Fruit fly (Drosophila melanogaster) whole organism, embryonic: Measurements from ENCODE around the gene CG7272.

Source experiments
- ATbp ChIP-seq: fragments of 200-800 bp; sonication (Bioruptor generic); optimal IDR thresholded peaks from 2 replicates; lab custom pipeline; 2017; ENCODE audit warnings: missing biosample characterization, mild to moderate bottlenecking, missing genetic modification characterization, missing genetic modification reagents
- Bdp1 ChIP-seq: fragments of 200-800 bp; sonication (Bioruptor generic); optimal IDR thresholded peaks from 3 replicates; lab custom pipeline; 2016; ENCODE audit warnings: missing biosample characterization, missing genetic modification characterization
- CG10274 ChIP-seq: fragments of 200-800 bp; sonication (Bioruptor generic); optimal IDR thresholded peaks from 3 replicates; lab custom pipeline; 2017; ENCODE audit warnings: missing biosample characterization, mild to moderate bottlenecking, missing genetic modification characterization
- CG10431 ChIP-seq: fragments of 200-800 bp; sonication (Bioruptor generic); optimal IDR thresholded peaks from 3 replicates; lab custom pipeline; 2018; ENCODE audit warnings: missing biosample characterization, mild to moderate bottlenecking, missing genetic modification characterization
- CG10543 ChIP-seq: fragments of 200-800 bp; sonication (Bioruptor generic); optimal IDR thresholded peaks from 3 replicates; lab custom pipeline; 2017; ENCODE audit warnings: missing biosample characterization, mild to moderate bottlenecking, missing genetic modification characterization, moderate library complexity
- CG11504 ChIP-seq: fragments of 200-800 bp; sonication (Bioruptor generic); optimal IDR thresholded peaks from 3 replicates; lab custom pipeline; 2019; ENCODE audit warnings: missing biosample characterization, mild to moderate bottlenecking, missing genetic modification characterization, moderate library complexity
- CG11696 ChIP-seq: fragments of 200-800 bp; sonication (Bioruptor generic); IDR thresholded peaks from 2 replicates; pipeline ENCODE4 v1.3.6; 2022; ENCODE audit warnings: missing biosample characterization, missing genetic modification characterization
- CG12299 ChIP-seq: fragments of 200-800 bp; sonication (Bioruptor generic); optimal IDR thresholded peaks from 2 replicates; lab custom pipeline; 2018; ENCODE audit warnings: missing biosample characterization, mild to moderate bottlenecking, missing genetic modification characterization
- CG12659 ChIP-seq: fragments of 200-800 bp; sonication (Bioruptor generic); optimal IDR thresholded peaks from 3 replicates; lab custom pipeline; 2017; ENCODE audit warnings: mild to moderate bottlenecking, missing biosample characterization, missing genetic modification reagents, missing genetic modification characterization
- CG12769 ChIP-seq: fragments of 200-800 bp; sonication (Bioruptor generic); optimal IDR thresholded peaks from 2 replicates; lab custom pipeline; 2019; ENCODE audit warnings: missing biosample characterization, mild to moderate bottlenecking, missing genetic modification characterization, moderate library complexity
- CG13287 ChIP-seq: fragments of 200-800 bp; sonication (Bioruptor generic); IDR thresholded peaks from 2 replicates; pipeline ENCODE4 v1.3.6; 2022; ENCODE audit warnings: missing biosample characterization, missing genetic modification characterization; ENCODE audit not compliant: partially characterized antibody
- CG14860 ChIP-seq: fragments of 200-800 bp; sonication (Bioruptor generic); IDR thresholded peaks from 3 replicates; pipeline ENCODE4 v1.3.6; 2022; ENCODE audit warnings: missing biosample characterization, missing genetic modification characterization; ENCODE audit not compliant: partially characterized antibody
- CG1529 ChIP-seq: fragments of 200-800 bp; sonication (Bioruptor generic); optimal IDR thresholded peaks from 3 replicates; lab custom pipeline; 2018; ENCODE audit warnings: missing biosample characterization, missing genetic modification characterization
- CG1832 ChIP-seq: fragments of 200-800 bp; sonication (Bioruptor generic); optimal IDR thresholded peaks from 2 replicates; lab custom pipeline; 2017; ENCODE audit warnings: missing biosample characterization, mild to moderate bottlenecking, missing genetic modification characterization, inconsistent platforms
- CG18476 ChIP-seq: fragments of 200-800 bp; sonication (Bioruptor generic); optimal IDR thresholded peaks from 2 replicates; lab custom pipeline; 2016; ENCODE audit warnings: missing biosample characterization, mild to moderate bottlenecking, missing genetic modification characterization
- CG2875 ChIP-seq: fragments of 200-800 bp; sonication (Bioruptor generic); optimal IDR thresholded peaks from 2 replicates; lab custom pipeline; 2017; ENCODE audit warnings: missing biosample characterization, mild to moderate bottlenecking, missing genetic modification characterization, missing genetic modification reagents
- CG3281 ChIP-seq: fragments of 200-800 bp; sonication (Bioruptor generic); optimal IDR thresholded peaks from 3 replicates; lab custom pipeline; 2017; ENCODE audit warnings: missing biosample characterization, mild to moderate bottlenecking, missing genetic modification characterization
- CG4404 ChIP-seq: fragments of 200-800 bp; sonication (Bioruptor generic); IDR thresholded peaks from 2 replicates; pipeline ENCODE4 v1.3.6; 2022; ENCODE audit warnings: missing biosample characterization, missing genetic modification characterization
- CG5953 ChIP-seq: fragments of 200-800 bp; sonication (Bioruptor generic); IDR thresholded peaks from 2 replicates; pipeline ENCODE4 v1.3.6; 2022; ENCODE audit warnings: missing biosample characterization, missing genetic modification characterization
- CG7786 ChIP-seq: fragments of 200-800 bp; sonication (Bioruptor generic); optimal IDR thresholded peaks from 2 replicates; lab custom pipeline; 2016; ENCODE audit warnings: missing biosample characterization, missing genetic modification characterization
- Dbx ChIP-seq: fragments of 200-800 bp; sonication (Bioruptor generic); IDR thresholded peaks from 3 replicates; pipeline ENCODE4 v1.3.6; 2022; ENCODE audit warnings: missing biosample characterization, missing genetic modification characterization
- Hr51 ChIP-seq, 2 experiments: fragments of 200-800 bp; sonication (Bioruptor generic); optimal IDR thresholded peaks; 2 replicates in 1 of 2; 3 replicates in 1 of 2; lab custom pipeline; 2016 to 2018; ENCODE audit warnings: missing biosample characterization in 2 of 2, missing genetic modification characterization in 2 of 2, mild to moderate bottlenecking in 1 of 2, moderate library complexity in 1 of 2
- Hr78 ChIP-seq, 2 experiments: fragments of 200-800 bp in 1 of 2; fragments of >200 bp in 1 of 2; sonication (Bioruptor generic) in 1 of 2; optimal IDR thresholded peaks; 2 replicates each; lab custom pipeline; 2017 to 2019; ENCODE audit warnings: missing biosample characterization in 2 of 2, missing genetic modification characterization in 2 of 2, mild to moderate bottlenecking in 1 of 2, moderate library complexity in 1 of 2
- Lim3 ChIP-seq: fragments of 200-800 bp; sonication (Bioruptor generic); IDR thresholded peaks from 2 replicates; pipeline ENCODE4 v1.3.6; 2022; ENCODE audit warnings: missing biosample characterization, missing genetic modification characterization
- NC2β ChIP-seq: fragments of 200-800 bp; sonication (Bioruptor generic); optimal IDR thresholded peaks from 2 replicates; lab custom pipeline; 2016; ENCODE audit warnings: missing biosample characterization, missing genetic modification characterization
- Optix ChIP-seq: fragments of 200-800 bp; sonication (Bioruptor generic); IDR thresholded peaks from 3 replicates; pipeline ENCODE4 v1.3.6; 2022; ENCODE audit warnings: missing biosample characterization, missing genetic modification characterization
- Poxn ChIP-seq: fragments of 200-800 bp; sonication (Bioruptor generic); IDR thresholded peaks from 2 replicates; pipeline ENCODE4 v1.3.6; 2022; ENCODE audit warnings: missing biosample characterization, missing genetic modification characterization
- Scr ChIP-seq: fragments of 200-800 bp; sonication (Bioruptor generic); IDR thresholded peaks from 2 replicates; pipeline ENCODE4 v1.3.6; 2022; ENCODE audit warnings: missing biosample characterization, missing genetic modification characterization; ENCODE audit not compliant: partially characterized antibody
- Side ChIP-seq: fragments of 200-800 bp; sonication (Bioruptor generic); optimal IDR thresholded peaks from 2 replicates; lab custom pipeline; 2016; ENCODE audit warnings: missing biosample characterization, missing genetic modification characterization
- Six4 ChIP-seq: fragments of 200-800 bp; sonication (Bioruptor generic); optimal IDR thresholded peaks from 2 replicates; lab custom pipeline; 2016; ENCODE audit warnings: missing biosample characterization, missing genetic modification characterization
- Sox100B ChIP-seq: fragments of 200-800 bp; sonication (Bioruptor generic); optimal IDR thresholded peaks from 3 replicates; lab custom pipeline; 2018; ENCODE audit warnings: missing biosample characterization, mild to moderate bottlenecking, missing genetic modification characterization
- Sry-β ChIP-seq: fragments of 200-800 bp; sonication (Bioruptor generic); optimal IDR thresholded peaks from 2 replicates; lab custom pipeline; 2018; ENCODE audit warnings: missing biosample characterization, mild to moderate bottlenecking, missing genetic modification characterization, moderate library complexity
- Usf ChIP-seq: fragments of 200-800 bp; sonication (Bioruptor generic); optimal IDR thresholded peaks from 2 replicates; lab custom pipeline; 2017; ENCODE audit warnings: missing genotype, missing biosample characterization, missing genetic modification characterization
- Xbp1 ChIP-seq: fragments of 200-800 bp; sonication (Bioruptor generic); optimal IDR thresholded peaks from 3 replicates; lab custom pipeline; 2016; ENCODE audit warnings: missing biosample characterization, mild to moderate bottlenecking, missing genetic modification characterization
- bowl ChIP-seq: fragments of 200-800 bp; sonication (Bioruptor generic); IDR thresholded peaks from 2 replicates; pipeline ENCODE4 v1.3.6; 2022; ENCODE audit warnings: missing biosample characterization, missing genetic modification characterization
- br ChIP-seq: fragments of >200 bp; optimal IDR thresholded peaks from 2 replicates; lab custom pipeline; 2017
- cad ChIP-seq: fragments of >200 bp; optimal IDR thresholded peaks from 2 replicates; lab custom pipeline; 2017; ENCODE audit warnings: missing biosample characterization, missing genetic modification characterization
- chinmo ChIP-seq: fragments of 200-800 bp; sonication (Bioruptor generic); IDR thresholded peaks from 4 replicates; pipeline ENCODE4 v1.3.6; 2022; ENCODE audit warnings: missing biosample characterization, missing genetic modification characterization; ENCODE audit not compliant: partially characterized antibody
- ems ChIP-seq: fragments of 200-800 bp; sonication (Bioruptor generic); optimal IDR thresholded peaks from 3 replicates; lab custom pipeline; 2016; ENCODE audit warnings: missing biosample characterization, missing genetic modification characterization
- en ChIP-seq: fragments of 200-800 bp; sonication (Bioruptor generic); optimal IDR thresholded peaks from 2 replicates; lab custom pipeline; 2016; ENCODE audit warnings: missing biosample characterization, missing genetic modification characterization
- gfzf ChIP-seq: fragments of 200-800 bp; sonication (Bioruptor generic); optimal IDR thresholded peaks from 2 replicates; lab custom pipeline; 2016; ENCODE audit warnings: missing biosample characterization, mild to moderate bottlenecking, missing genetic modification characterization, moderate library complexity
- gsb ChIP-seq: fragments of 200-800 bp; sonication (Bioruptor generic); IDR thresholded peaks from 2 replicates; pipeline ENCODE4 v1.3.6; 2022; ENCODE audit warnings: missing biosample characterization, missing genetic modification characterization
- hb ChIP-seq: fragments of 200-800 bp; sonication (Bioruptor generic); IDR thresholded peaks from 3 replicates; pipeline ENCODE4 v1.3.6; 2022; ENCODE audit warnings: missing biosample characterization, missing genetic modification characterization; ENCODE audit not compliant: partially characterized antibody
- jumu ChIP-seq: fragments of 200-800 bp; sonication (Bioruptor generic); optimal IDR thresholded peaks from 3 replicates; lab custom pipeline; 2016; ENCODE audit warnings: missing biosample characterization, missing genetic modification characterization
- mirr ChIP-seq: fragments of 200-800 bp; sonication (Bioruptor generic); optimal IDR thresholded peaks from 3 replicates; lab custom pipeline; 2018; ENCODE audit warnings: missing biosample characterization, mild to moderate bottlenecking, missing genetic modification characterization
- scrt ChIP-seq: fragments of 200-800 bp; sonication (Bioruptor generic); optimal IDR thresholded peaks from 2 replicates; lab custom pipeline; 2018; ENCODE audit warnings: missing biosample characterization, mild to moderate bottlenecking, missing genetic modification characterization, moderate library complexity
- tna ChIP-seq: fragments of 200-800 bp; sonication (Bioruptor generic); IDR thresholded peaks from 2 replicates; pipeline ENCODE4 v1.3.6; 2022; ENCODE audit warnings: missing biosample characterization, missing genetic modification characterization; ENCODE audit not compliant: partially characterized antibody
- twi ChIP-seq: fragments of 200-800 bp; optimal IDR thresholded peaks from 2 replicates; lab custom pipeline; 2019; ENCODE audit warnings: missing biosample characterization, mild to moderate bottlenecking, missing genetic modification characterization, moderate library complexity
- vnd ChIP-seq: fragments of 200-800 bp; sonication (Bioruptor generic); IDR thresholded peaks from 3 replicates; pipeline ENCODE4 v1.3.6; 2022; ENCODE audit warnings: missing biosample characterization, missing genetic modification characterization; ENCODE audit not compliant: partially characterized antibody

Gene CG7272

DNA sequence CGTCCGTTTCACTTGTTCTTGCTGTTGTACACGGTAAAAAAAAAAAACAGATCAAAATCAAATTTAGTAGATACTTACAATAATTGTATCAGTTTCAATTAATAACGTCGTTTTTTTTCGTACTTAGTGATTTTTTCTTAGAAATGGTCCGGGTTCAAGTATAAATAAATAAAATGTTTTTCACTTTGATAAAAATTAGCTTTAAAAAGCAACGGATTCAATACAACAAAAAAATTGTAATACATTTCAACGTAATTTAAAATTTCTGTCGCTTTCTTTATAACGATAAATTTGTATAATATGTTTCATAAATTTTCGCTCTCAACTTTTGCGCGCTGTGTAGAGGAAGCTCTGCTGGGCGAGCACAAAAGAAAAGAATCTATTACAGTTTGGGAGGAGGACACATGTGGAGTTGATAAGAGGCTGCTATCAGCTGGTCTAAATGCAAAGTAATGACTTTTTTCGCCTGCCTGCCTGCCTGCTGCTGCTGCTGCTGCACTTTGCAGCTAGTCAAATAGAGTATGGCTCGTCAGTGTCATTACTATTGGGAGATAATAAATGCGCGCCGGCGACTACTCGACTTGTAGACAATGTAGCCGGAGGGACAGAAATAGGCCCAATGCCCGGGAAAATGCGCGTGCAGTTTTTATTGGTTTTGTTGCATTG lies 37.3 kb downstream of the CG7272 start (continued):
- peak; percentile 63 for TF ChIP-seq Xbp1 (GFP tag; lab: Kevin White, UChicago)
- TF ChIP-seq Usf: peak; percentile 1
- TF ChIP-seq en (GFP tag; lab: Kevin White, UChicago): no peak
- 0 out of 4 replicates have a peak, but pooled peaks have one; percentile 42 for TF ChIP-seq chinmo (GFP tag; lab: Robert Waterston, UW)
- peak; percentile 16 for TF ChIP-seq twi
- peak; percentile 6 for TF ChIP-seq CG10431 (GFP tag; lab: Kevin White, UChicago)
- peak; percentile 28; the same call in 2 of the 3 replicates for TF ChIP-seq Dbx (GFP tag; lab: Robert Waterston, UW)
- no peak for TF ChIP-seq Optix (GFP tag; lab: Robert Waterston, UW)
- TF ChIP-seq CG12299: no peak
- TF ChIP-seq Lim3 (GFP tag; lab: Robert Waterston, UW): no peak
- TF ChIP-seq hb (GFP tag; lab: Robert Waterston, UW): no peak
- TF ChIP-seq CG1832: no peak
- peak; percentile 85 for TF ChIP-seq CG11504
- TF ChIP-seq CG13287 (GFP tag; lab: Robert Waterston, UW): no peak
- no peak for TF ChIP-seq gfzf (GFP tag; lab: Kevin White, UChicago)
- TF ChIP-seq jumu: peak; percentile 1
- TF ChIP-seq ems: peak; percentile 21
- peak; percentile 56 for TF ChIP-seq CG18476 (GFP tag; lab: Kevin White, UChicago)
- peak; percentile 0 for TF ChIP-seq Six4 (GFP tag; lab: Kevin White, UChicago)
- TF ChIP-seq Poxn (GFP tag; lab: Robert Waterston, UW): no peak
- TF ChIP-seq CG7786 (GFP tag; lab: Kevin White, UChicago): no peak
- no peak for TF ChIP-seq cad (GFP tag; lab: Kevin White, UChicago)
- TF ChIP-seq vnd (GFP tag; lab: Robert Waterston, UW): no peak
- TF ChIP-seq CG4404 (GFP tag; lab: Robert Waterston, UW): peak; percentile 50
- peak; percentile 58 for TF ChIP-seq CG1529 (GFP tag; lab: Kevin White, UChicago)
- peak; percentile 50 for TF ChIP-seq CG2875
- TF ChIP-seq br: no peak
- no peak for TF ChIP-seq gsb (GFP tag; lab: Robert Waterston, UW)
- peak in 1 of 2 experiments; percentile 35 for TF ChIP-seq Hr78 (GFP tag; optimal IDR thresholded peaks at IDR 0.05; lab: Kevin White, UChicago)
- peak; percentile 65 for TF ChIP-seq CG12659 (GFP tag; lab: Kevin White, UChicago)
- peak; percentile 54 for TF ChIP-seq ATbp (GFP tag; lab: Kevin White, UChicago)
- TF ChIP-seq Sry-β (GFP tag; lab: Kevin White, UChicago): no peak
- no peak for TF ChIP-seq Side (GFP tag; lab: Kevin White, UChicago)
- no peak for TF ChIP-seq CG12769 (tag; lab: Kevin White, UChicago)
- peak; percentile 49 for TF ChIP-seq scrt (GFP tag; lab: Kevin White, UChicago)
- peak; percentile 75 for TF ChIP-seq Sox100B (GFP tag; lab: Kevin White, UChicago)
- no peak for TF ChIP-seq CG5953 (GFP tag; lab: Robert Waterston, UW)
- no peak for TF ChIP-seq NC2β (GFP tag; lab: Kevin White, UChicago)
- no peak for TF ChIP-seq bowl (GFP tag; lab: Robert Waterston, UW)
- TF ChIP-seq mirr (GFP tag; lab: Kevin White, UChicago): no peak
- peak; percentile 14 to 86 for TF ChIP-seq Hr51 (GFP tag; optimal IDR thresholded peaks at IDR 0.05; lab: Kevin White, UChicago)
- peak; percentile 47 for TF ChIP-seq CG10274 (GFP tag; lab: Kevin White, UChicago)
- no peak for TF ChIP-seq CG10543 (GFP tag; lab: Kevin White, UChicago)
- TF ChIP-seq tna (GFP tag; lab: Robert Waterston, UW): no peak
- TF ChIP-seq CG11696: 0 out of 2 replicates have a peak, but pooled peaks have one; percentile 11
- no peak for TF ChIP-seq Scr (GFP tag; lab: Robert Waterston, UW)
- TF ChIP-seq CG14860 (GFP tag; lab: Robert Waterston, UW): no peak
- peak; percentile 24 for TF ChIP-seq Bdp1
- TF ChIP-seq CG3281: peak; percentile 70
